Fruit fly (Drosophila melanogaster) whole organism, embryonic: Measurements from ENCODE around the gene stck.

ENCODE experiments used
- Aef1 ChIP-seq: fragments of 200-800 bp; sonication (Bioruptor generic); IDR thresholded peaks from 3 replicates; pipeline ENCODE4 v1.3.6; 2022; ENCODE audit warnings: missing biosample characterization, missing genetic modification characterization
- CG10267 ChIP-seq: fragments of 200-800 bp; sonication (Bioruptor generic); optimal IDR thresholded peaks from 2 replicates; lab custom pipeline; 2018; ENCODE audit warnings: missing biosample characterization, mild to moderate bottlenecking, missing genetic modification characterization, moderate library complexity
- CG10274 ChIP-seq: fragments of 200-800 bp; sonication (Bioruptor generic); optimal IDR thresholded peaks from 3 replicates; lab custom pipeline; 2017; ENCODE audit warnings: missing biosample characterization, mild to moderate bottlenecking, missing genetic modification characterization
- CG10654 ChIP-seq: fragments of 200-800 bp; sonication (Bioruptor generic); optimal IDR thresholded peaks from 2 replicates; lab custom pipeline; 2016; ENCODE audit warnings: missing biosample characterization, missing genetic modification characterization
- CG11398 ChIP-seq: fragments of 200-800 bp; sonication (Bioruptor generic); optimal IDR thresholded peaks from 2 replicates; lab custom pipeline; 2016; ENCODE audit warnings: missing biosample characterization, missing genetic modification characterization
- CG12769 ChIP-seq: fragments of 200-800 bp; sonication (Bioruptor generic); optimal IDR thresholded peaks from 2 replicates; lab custom pipeline; 2019; ENCODE audit warnings: missing biosample characterization, mild to moderate bottlenecking, missing genetic modification characterization, moderate library complexity
- CG14860 ChIP-seq: fragments of 200-800 bp; sonication (Bioruptor generic); IDR thresholded peaks from 3 replicates; pipeline ENCODE4 v1.3.6; 2022; ENCODE audit warnings: missing biosample characterization, missing genetic modification characterization; ENCODE audit not compliant: partially characterized antibody
- CG18011 ChIP-seq: fragments of 200-800 bp; sonication (Bioruptor generic); optimal IDR thresholded peaks from 2 replicates; lab custom pipeline; 2017; ENCODE audit warnings: missing biosample characterization, missing genetic modification characterization, mild to moderate bottlenecking, moderate library complexity, missing genotype
- CG2202 ChIP-seq: fragments of 200-800 bp; sonication (Bioruptor generic); optimal IDR thresholded peaks from 2 replicates; lab custom pipeline; 2018; ENCODE audit warnings: missing biosample characterization, mild to moderate bottlenecking, missing genetic modification characterization
- CG33557 ChIP-seq: fragments of 200-800 bp; sonication (Bioruptor generic); optimal IDR thresholded peaks from 2 replicates; lab custom pipeline; 2019; ENCODE audit warnings: missing biosample characterization, mild to moderate bottlenecking, missing genetic modification characterization, moderate library complexity
- CG3407 ChIP-seq: fragments of 200-800 bp; sonication (Bioruptor generic); optimal IDR thresholded peaks from 2 replicates; lab custom pipeline; 2018; ENCODE audit warnings: missing biosample characterization, mild to moderate bottlenecking, missing genetic modification characterization
- CG3847 ChIP-seq: fragments of 200-800 bp; sonication (Bioruptor generic); IDR thresholded peaks from 2 replicates; pipeline ENCODE4 v1.3.6; 2022; ENCODE audit warnings: missing biosample characterization, missing genetic modification characterization
- CG6765 ChIP-seq: fragments of 200-800 bp; sonication (Bioruptor generic); optimal IDR thresholded peaks from 3 replicates; lab custom pipeline; 2017; ENCODE audit warnings: missing biosample characterization, mild to moderate bottlenecking, missing genetic modification characterization
- CG6791 ChIP-seq: fragments of 200-800 bp; sonication (Bioruptor generic); IDR thresholded peaks from 3 replicates; pipeline ENCODE4 v1.3.6; 2022; ENCODE audit warnings: missing biosample characterization, missing genetic modification characterization; ENCODE audit not compliant: partially characterized antibody
- CG7987 ChIP-seq: fragments of 200-800 bp; sonication (Bioruptor generic); optimal IDR thresholded peaks from 2 replicates; lab custom pipeline; 2018; ENCODE audit warnings: missing biosample characterization, mild to moderate bottlenecking, missing genetic modification characterization, moderate library complexity
- CG8290 ChIP-seq, 3 experiments: fragments of 200-800 bp; sonication (Bioruptor generic); optimal IDR thresholded peaks; 2 replicates each; lab custom pipeline; 2016 to 2019; ENCODE audit warnings: missing biosample characterization in 3 of 3, missing genetic modification characterization in 3 of 3, mild to moderate bottlenecking in 2 of 3, moderate library complexity in 1 of 3
- D ChIP-seq, 2 experiments: fragments of 200-800 bp in 1 of 2; fragments of >200 bp in 1 of 2; sonication (Bioruptor generic) in 1 of 2; optimal IDR thresholded peaks; 2 replicates in 1 of 2; 3 replicates in 1 of 2; lab custom pipeline; 2017; ENCODE audit warnings: mild to moderate bottlenecking in 1 of 2, missing biosample characterization in 1 of 2, missing genetic modification characterization in 1 of 2, missing genetic modification reagents in 1 of 2
- D19B ChIP-seq: fragments of 200-800 bp; sonication (Bioruptor generic); optimal IDR thresholded peaks from 2 replicates; lab custom pipeline; 2017; ENCODE audit warnings: missing biosample characterization, mild to moderate bottlenecking, missing genetic modification characterization
- Eip74EF ChIP-seq, 2 experiments: fragments of 200-800 bp in 1 of 2; fragments of >200 bp in 1 of 2; sonication (Bioruptor generic) in 1 of 2; optimal IDR thresholded peaks; 2 replicates each; lab custom pipeline; 2017 to 2019; ENCODE audit warnings: missing biosample characterization in 2 of 2, missing genetic modification characterization in 2 of 2, mild to moderate bottlenecking in 1 of 2, moderate library complexity in 1 of 2
- Elba2 ChIP-seq: fragments of 200-800 bp; sonication (Bioruptor generic); optimal IDR thresholded peaks from 3 replicates; lab custom pipeline; 2016; ENCODE audit warnings: missing biosample characterization, missing genetic modification characterization
- Ets97D ChIP-seq: fragments of 200-800 bp; sonication (Bioruptor generic); optimal IDR thresholded peaks from 3 replicates; lab custom pipeline; 2016; ENCODE audit warnings: missing biosample characterization, missing genetic modification characterization
- H15 ChIP-seq: fragments of 200-800 bp; sonication (Bioruptor generic); IDR thresholded peaks from 3 replicates; pipeline ENCODE4 v1.3.6; 2022; ENCODE audit warnings: missing biosample characterization, missing genetic modification characterization
- MESR4 ChIP-seq: fragments of 200-800 bp; sonication (Bioruptor generic); optimal IDR thresholded peaks from 2 replicates; lab custom pipeline; 2018; ENCODE audit warnings: missing biosample characterization, mild to moderate bottlenecking, missing genetic modification characterization, moderate library complexity
- Mrtf ChIP-seq: fragments of 200-800 bp; sonication (Bioruptor generic); IDR thresholded peaks from 3 replicates; pipeline ENCODE4 v1.3.6; 2022; ENCODE audit warnings: missing biosample characterization, missing genetic modification characterization
- NK7.1 ChIP-seq: fragments of 200-800 bp; sonication (Bioruptor generic); optimal IDR thresholded peaks from 3 replicates; lab custom pipeline; 2016; ENCODE audit warnings: missing biosample characterization, missing genetic modification characterization
- Oaz ChIP-seq: fragments of 200-800 bp; sonication (Bioruptor generic); IDR thresholded peaks from 2 replicates; pipeline ENCODE4 v1.3.6; 2022; ENCODE audit warnings: missing biosample characterization, missing genetic modification characterization
- Ravus ChIP-seq: fragments of 200-800 bp; sonication (Bioruptor generic); IDR thresholded peaks from 2 replicates; pipeline ENCODE4 v1.3.6; 2022; ENCODE audit warnings: missing biosample characterization, missing genetic modification characterization
- Sox102F ChIP-seq: fragments of 200-800 bp; sonication (Bioruptor generic); optimal IDR thresholded peaks from 2 replicates; lab custom pipeline; 2018; ENCODE audit warnings: missing biosample characterization, mild to moderate bottlenecking, missing genetic modification characterization, moderate library complexity
- Sry-β ChIP-seq: fragments of 200-800 bp; sonication (Bioruptor generic); optimal IDR thresholded peaks from 2 replicates; lab custom pipeline; 2018; ENCODE audit warnings: missing biosample characterization, mild to moderate bottlenecking, missing genetic modification characterization, moderate library complexity
- Taf1 ChIP-seq: fragments of 200-800 bp; sonication (Bioruptor generic); IDR thresholded peaks from 2 replicates; pipeline ENCODE4 v1.3.6; 2022; ENCODE audit warnings: missing biosample characterization, missing genetic modification characterization
- Xrp1 ChIP-seq: fragments of 200-800 bp; sonication (Bioruptor generic); IDR thresholded peaks from 2 replicates; pipeline ENCODE4 v1.3.6; 2022; ENCODE audit warnings: missing biosample characterization, missing genetic modification characterization
- al ChIP-seq: fragments of 200-800 bp; sonication (Bioruptor generic); IDR thresholded peaks from 2 replicates; pipeline ENCODE4 v1.3.6; 2022; ENCODE audit warnings: missing biosample characterization, missing genetic modification characterization
- ap ChIP-seq: fragments of 200-800 bp; sonication (Bioruptor generic); IDR thresholded peaks from 2 replicates; pipeline ENCODE4 v1.3.6; 2022; ENCODE audit warnings: missing biosample characterization, missing genetic modification characterization
- bowl ChIP-seq: fragments of 200-800 bp; sonication (Bioruptor generic); IDR thresholded peaks from 2 replicates; pipeline ENCODE4 v1.3.6; 2022; ENCODE audit warnings: missing biosample characterization, missing genetic modification characterization
- dati ChIP-seq: fragments of 200-800 bp; sonication (Bioruptor generic); IDR thresholded peaks from 2 replicates; pipeline ENCODE4 v1.3.6; 2022; ENCODE audit warnings: missing biosample characterization, missing genetic modification characterization
- dimm ChIP-seq: fragments of 200-800 bp; sonication (Bioruptor generic); IDR thresholded peaks from 2 replicates; pipeline ENCODE4 v1.3.6; 2022; ENCODE audit warnings: missing biosample characterization, missing genetic modification characterization
- eve ChIP-seq, 2 experiments: fragments of >200 bp; optimal IDR thresholded peaks; 2 replicates each; lab custom pipeline; 2017; ENCODE audit warnings: missing biosample characterization in 2 of 2, missing genetic modification characterization in 2 of 2
- gce ChIP-seq: fragments of 200-800 bp; sonication (Bioruptor generic); IDR thresholded peaks from 3 replicates; pipeline ENCODE4 v1.3.6; 2022; ENCODE audit warnings: missing biosample characterization, missing genetic modification characterization
- gsb ChIP-seq: fragments of 200-800 bp; sonication (Bioruptor generic); IDR thresholded peaks from 2 replicates; pipeline ENCODE4 v1.3.6; 2022; ENCODE audit warnings: missing biosample characterization, missing genetic modification characterization
- gt ChIP-seq: fragments of 200-800 bp; sonication (Bioruptor generic); IDR thresholded peaks from 2 replicates; pipeline ENCODE4 v1.3.6; 2022; ENCODE audit warnings: missing biosample characterization, missing genetic modification characterization
- jumu ChIP-seq: fragments of 200-800 bp; sonication (Bioruptor generic); optimal IDR thresholded peaks from 3 replicates; lab custom pipeline; 2016; ENCODE audit warnings: missing biosample characterization, missing genetic modification characterization
- kni ChIP-seq: fragments of 200-800 bp; sonication (Bioruptor generic); optimal IDR thresholded peaks from 3 replicates; lab custom pipeline; 2017; ENCODE audit warnings: mild to moderate bottlenecking, missing biosample characterization, missing genetic modification reagents, missing genetic modification characterization
- nmo ChIP-seq: fragments of 200-800 bp; sonication (Bioruptor generic); optimal IDR thresholded peaks from 2 replicates; lab custom pipeline; 2018; ENCODE audit warnings: missing biosample characterization, mild to moderate bottlenecking, missing genetic modification characterization, moderate library complexity
- onecut ChIP-seq: fragments of 200-800 bp; sonication (Bioruptor generic); IDR thresholded peaks from 2 replicates; pipeline ENCODE4 v1.3.6; 2022; ENCODE audit warnings: missing biosample characterization, missing genetic modification characterization
- ro ChIP-seq: fragments of 200-800 bp; sonication (Bioruptor generic); IDR thresholded peaks from 2 replicates; pipeline ENCODE4 v1.3.6; 2022; ENCODE audit warnings: missing biosample characterization, missing genetic modification characterization
- sisA ChIP-seq: fragments of 200-800 bp; sonication (Bioruptor generic); IDR thresholded peaks from 2 replicates; pipeline ENCODE4 v1.3.6; 2022; ENCODE audit warnings: missing biosample characterization, missing genetic modification characterization
- tll ChIP-seq, 2 experiments: fragments of 200-800 bp in 1 of 2; fragments of >200 bp in 1 of 2; sonication (Bioruptor generic) in 1 of 2; optimal IDR thresholded peaks; 2 replicates each; lab custom pipeline; 2017 to 2019; ENCODE audit warnings: missing biosample characterization in 2 of 2, missing genetic modification characterization in 2 of 2, mild to moderate bottlenecking in 1 of 2, moderate library complexity in 1 of 2
- vfl ChIP-seq: fragments of 200-800 bp; sonication (Bioruptor generic); optimal IDR thresholded peaks from 2 replicates; lab custom pipeline; 2016; ENCODE audit warnings: missing biosample characterization, missing genetic modification characterization
- wor ChIP-seq: fragments of 200-800 bp; sonication (Bioruptor generic); IDR thresholded peaks from 2 replicates; pipeline ENCODE4 v1.3.6; 2022; ENCODE audit warnings: missing biosample characterization, missing genetic modification characterization
- zf30C ChIP-seq: fragments of 200-800 bp; sonication (Bioruptor generic); optimal IDR thresholded peaks from 3 replicates; lab custom pipeline; 2018; ENCODE audit warnings: missing biosample characterization, mild to moderate bottlenecking, missing genetic modification characterization

stck gene

DNA sequence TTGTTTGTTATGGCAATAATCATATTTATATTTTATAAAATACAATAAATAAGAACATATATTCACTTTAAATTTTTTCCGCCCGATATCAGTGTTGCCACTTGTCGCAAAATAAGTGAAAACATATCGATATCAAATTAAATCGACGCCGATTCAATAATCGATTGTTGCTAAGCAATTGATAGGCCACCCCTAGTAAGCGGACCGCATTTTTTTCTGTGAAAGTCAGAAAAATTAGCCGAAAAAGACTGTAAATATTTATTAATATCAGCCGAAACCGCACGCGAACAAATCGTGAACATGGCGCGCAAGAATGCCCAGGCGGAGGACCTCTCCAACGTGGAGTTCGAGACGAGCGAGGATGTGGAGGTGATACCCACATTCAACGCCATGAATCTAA, 43.7 kb upstream of the stck start, which contains the start of gene CG7483 (continued):
- TF ChIP-seq CG8290 (GFP tag; optimal IDR thresholded peaks at IDR 0.05; lab: Kevin White, UChicago) (no peak), CG8290 (tag; optimal IDR thresholded peaks at IDR 0.05; lab: Kevin White, UChicago) (no peak), Ravus (GFP tag; lab: Robert Waterston, UW) (no peak), zf30C (GFP tag; lab: Kevin White, UChicago) (no peak), H15 (no peak), D (optimal IDR thresholded peaks at IDR 0.05; lab: Kevin White, UChicago) (no peak), D (GFP tag; optimal IDR thresholded peaks at IDR 0.05; lab: Kevin White, UChicago) (no peak), CG7987 (GFP tag; lab: Kevin White, UChicago) (no peak), CG18011 (GFP tag; lab: Kevin White, UChicago) (no peak), CG10267 (peak; percentile 48), al (GFP tag; lab: Robert Waterston, UW) (no peak), ap (no peak), CG33557 (GFP tag; lab: Kevin White, UChicago) (peak; percentile 7), CG6791 (peak; percentile 90), tll (GFP tag; optimal IDR thresholded peaks at IDR 0.05; lab: Kevin White, UChicago) (peak in 1 of 2 experiments; percentile 18), NK7.1 (no peak), CG12769 (tag; lab: Kevin White, UChicago) (no peak), wor (GFP tag; lab: Robert Waterston, UW) (no peak), D19B (GFP tag; lab: Kevin White, UChicago) (no peak), bowl (GFP tag; lab: Robert Waterston, UW) (no peak), vfl (GFP tag; lab: Kevin White, UChicago) (no peak), Sry-β (GFP tag; lab: Kevin White, UChicago) (no peak), gt (GFP tag; lab: Robert Waterston, UW) (no peak), CG10654 (no peak), Eip74EF (GFP tag; optimal IDR thresholded peaks at IDR 0.05; lab: Kevin White, UChicago) (no peak), CG3847 (GFP tag; lab: Robert Waterston, UW) (no peak), CG6765 (GFP tag; lab: Kevin White, UChicago) (no peak), CG10274 (GFP tag; lab: Kevin White, UChicago) (no peak), Oaz (GFP tag; lab: Robert Waterston, UW) (no peak), eve (GFP tag; optimal IDR thresholded peaks at IDR 0.05; lab: Kevin White, UChicago) (no peak), gce (no peak), CG11398 (no peak), Xrp1 (no peak), sisA (GFP tag; lab: Robert Waterston, UW) (no peak), Ets97D (GFP tag; lab: Kevin White, UChicago) (peak; percentile 20), Elba2 (GFP tag; lab: Kevin White, UChicago) (no peak), nmo (GFP tag; lab: Kevin White, UChicago) (peak; percentile 22), Mrtf (no peak), CG3407 (GFP tag; lab: Kevin White, UChicago) (no peak), Sox102F (GFP tag; lab: Kevin White, UChicago) (no peak), CG14860 (peak; percentile 74; the same call in 2 of the 3 replicates), kni (no peak), CG2202 (tag; lab: Kevin White, UChicago) (no peak), Aef1 (GFP tag; lab: Robert Waterston, UW) (no peak), gsb (GFP tag; lab: Robert Waterston, UW) (no peak), dimm (GFP tag; lab: Robert Waterston, UW) (no peak), dati (GFP tag; lab: Robert Waterston, UW) (no peak), Taf1 (no peak), ro (GFP tag; lab: Robert Waterston, UW) (no peak), jumu (GFP tag; lab: Kevin White, UChicago) (no peak), onecut (GFP tag; lab: Robert Waterston, UW) (no peak), MESR4 (peak; percentile 93)
